Fruit fly (Drosophila melanogaster): ENCODE measurements around the gene CG18223.
A peak's percentile ranks its signal among the peaks of the same experiment; 100 is the strongest.

Gene CG18223

dm6 chr3L:18952399-18952798 is 32.3 kb upstream of the CG18223 start:
- TF ChIP-seq vvl (GFP tag; IDR thresholded peaks at IDR 0.05) (0 out of 2 replicates have a peak, but pooled peaks have one; percentile 42), chinmo (GFP tag; IDR thresholded peaks at IDR 0.05; ENCODE audit: partially characterized antibody) (0 out of 4 replicates have a peak, but pooled peaks have one; percentile 50), cwo (GFP tag; optimal IDR thresholded peaks at IDR 0.05) (peak; percentile 84), CG11398 (GFP tag; optimal IDR thresholded peaks at IDR 0.05) (no peak), Pdp1 (GFP tag; optimal IDR thresholded peaks at IDR 0.05) (peak in 1 of 2 experiments; percentile 87), CG31365 (tag; optimal IDR thresholded peaks at IDR 0.05) (no peak), Hr78 (GFP tag; optimal IDR thresholded peaks at IDR 0.05) (peak in 1 of 2 experiments; percentile 25)

- TF ChIP-seq repo (GFP tag; optimal IDR thresholded peaks at IDR 0.05) = no peak
- TF ChIP-seq klu (GFP tag; IDR thresholded peaks at IDR 0.05) = no peak
- 0 out of 2 replicates have a peak, but pooled peaks have one; percentile 6 for TF ChIP-seq CG14667 (GFP tag; IDR thresholded peaks at IDR 0.05)
- no peak for TF ChIP-seq CG1647 (GFP tag; optimal IDR thresholded peaks at IDR 0.05)
- TF ChIP-seq chinmo (GFP tag; IDR thresholded peaks at IDR 0.05; ENCODE audit: partially characterized antibody) = peak; percentile 76; the same call in 1 of the 4 replicates
- TF ChIP-seq lola (GFP tag; optimal IDR thresholded peaks at IDR 0.05) = no peak
- TF ChIP-seq CG6272 (GFP tag; IDR thresholded peaks at IDR 0.05) = 0 out of 2 replicates have a peak, but pooled peaks have one; percentile 21
- no peak for TF ChIP-seq CG11085 (GFP tag; IDR thresholded peaks at IDR 0.05)
- TF ChIP-seq Myb (GFP tag; optimal IDR thresholded peaks at IDR 0.05) = no peak
- TF ChIP-seq CG9437 (GFP tag; optimal IDR thresholded peaks at IDR 0.05) = no peak
- no peak for TF ChIP-seq Six4 (GFP tag; optimal IDR thresholded peaks at IDR 0.05)
- no peak for TF ChIP-seq C15 (GFP tag; IDR thresholded peaks at IDR 0.05)
- TF ChIP-seq CG15073 (GFP tag; optimal IDR thresholded peaks at IDR 0.05) = no peak
- TF ChIP-seq shn (GFP tag; optimal IDR thresholded peaks at IDR 0.05) = no peak
- TF ChIP-seq pan (optimal IDR thresholded peaks at IDR 0.05) = no peak
- TF ChIP-seq pan (GFP tag; optimal IDR thresholded peaks at IDR 0.05 in 1 of 2, IDR thresholded peaks at IDR 0.05 in 1 of 2) = peak in 1 of 2 experiments; percentile 24
- TF ChIP-seq CG14441 (GFP tag; IDR thresholded peaks at IDR 0.05) = 0 out of 2 replicates have a peak, but pooled peaks have one; percentile 38
- TF ChIP-seq gt (GFP tag; IDR thresholded peaks at IDR 0.05) = no peak
- TF ChIP-seq sisA (GFP tag; IDR thresholded peaks at IDR 0.05) = no peak
- no peak for TF ChIP-seq da (GFP tag; optimal IDR thresholded peaks at IDR 0.05)
- no peak for TF ChIP-seq Optix (GFP tag; IDR thresholded peaks at IDR 0.05)
- TF ChIP-seq CG8924 (tag; optimal IDR thresholded peaks at IDR 0.05) = no peak
- peak; percentile 12 for TF ChIP-seq CG12769 (tag; optimal IDR thresholded peaks at IDR 0.05)
- no peak for TF ChIP-seq CG8290 (GFP tag; optimal IDR thresholded peaks at IDR 0.05)
- peak in 1 of 2 experiments; percentile 20 for TF ChIP-seq CG8290 (tag; optimal IDR thresholded peaks at IDR 0.05)
- TF ChIP-seq CG13775 (GFP tag; optimal IDR thresholded peaks at IDR 0.05) = no peak
- TF ChIP-seq sens (GFP tag) = peak; percentile 52
- TF ChIP-seq CG8359 (GFP tag; optimal IDR thresholded peaks at IDR 0.05; ENCODE audit: borderline replicate concordance) = no peak
- peak; percentile 6; the same call in 1 of the 2 replicates for TF ChIP-seq CG6689 (GFP tag; IDR thresholded peaks at IDR 0.05)
- TF ChIP-seq CG7987 (GFP tag; optimal IDR thresholded peaks at IDR 0.05) = no peak
- no peak for TF ChIP-seq hkb (optimal IDR thresholded peaks at IDR 0.05)
- no peak for TF ChIP-seq hkb (GFP tag; IDR thresholded peaks at IDR 0.05)
- no peak for TF ChIP-seq toy (GFP tag; IDR thresholded peaks at IDR 0.05)
- peak; percentile 64 for TF ChIP-seq Med (GFP tag)
- TF ChIP-seq NK7.1 (GFP tag; optimal IDR thresholded peaks at IDR 0.05) = no peak
- no peak for TF ChIP-seq tna (GFP tag; IDR thresholded peaks at IDR 0.05; ENCODE audit: partially characterized antibody)
- TF ChIP-seq seq (GFP tag; IDR thresholded peaks at IDR 0.05) = no peak
- no peak for TF ChIP-seq usp (GFP tag; optimal IDR thresholded peaks at IDR 0.05)
- TF ChIP-seq slbo (GFP tag; IDR thresholded peaks at IDR 0.05) = 0 out of 2 replicates have a peak, but pooled peaks have one; percentile 18
- TF ChIP-seq eve (GFP tag; optimal IDR thresholded peaks at IDR 0.05) = no peak
- TF ChIP-seq pum (GFP tag; optimal IDR thresholded peaks at IDR 0.05) = no peak
- no peak for TF ChIP-seq Pdp1 (GFP tag; optimal IDR thresholded peaks at IDR 0.05)
- TF ChIP-seq Eip74EF (GFP tag; optimal IDR thresholded peaks at IDR 0.05) = peak in 1 of 2 experiments; percentile 19
- no peak for TF ChIP-seq hb (GFP tag; IDR thresholded peaks at IDR 0.05; ENCODE audit: partially characterized antibody)
- TF ChIP-seq Aef1 (GFP tag; IDR thresholded peaks at IDR 0.05) = no peak
Measured at dm6 chr3L:18950359-18950758, 30.2 kb upstream of the CG18223 start, which contains the start of gene CG6836. TSS of gene CG6836 (plus strand) at chr3L:18950629.
